Fruit fly (Drosophila melanogaster) whole organism, embryonic: ENCODE data around the gene Gen.
A peak's percentile ranks its signal among the peaks of the same experiment; 100 is the strongest.

Experiments
- Aef1 ChIP-seq: fragments of 200-800 bp; sonication (Bioruptor generic); IDR thresholded peaks from 3 replicates; pipeline ENCODE4 v1.3.6; 2022; ENCODE audit warnings: missing biosample characterization, missing genetic modification characterization
- B-H1 ChIP-seq: fragments of 200-800 bp; sonication (Bioruptor generic); IDR thresholded peaks from 3 replicates; pipeline ENCODE4 v1.3.6; 2022; ENCODE audit warnings: missing biosample characterization, missing genetic modification characterization
- BtbVII ChIP-seq: fragments of 200-800 bp; sonication (Bioruptor generic); optimal IDR thresholded peaks from 3 replicates; lab custom pipeline; 2017; ENCODE audit warnings: missing biosample characterization, mild to moderate bottlenecking, missing genetic modification characterization
- CG10431 ChIP-seq: fragments of 200-800 bp; sonication (Bioruptor generic); optimal IDR thresholded peaks from 3 replicates; lab custom pipeline; 2018; ENCODE audit warnings: missing biosample characterization, mild to moderate bottlenecking, missing genetic modification characterization
- CG10979 ChIP-seq: fragments of 200-800 bp; sonication (Bioruptor generic); optimal IDR thresholded peaks from 2 replicates; lab custom pipeline; 2018; ENCODE audit warnings: missing biosample characterization, mild to moderate bottlenecking, missing genetic modification characterization, moderate library complexity
- CG11085 ChIP-seq: fragments of 200-800 bp; sonication (Bioruptor generic); IDR thresholded peaks from 2 replicates; pipeline ENCODE4 v1.3.6; 2022; ENCODE audit warnings: missing biosample characterization, missing genetic modification characterization
- CG11398 ChIP-seq: fragments of 200-800 bp; sonication (Bioruptor generic); optimal IDR thresholded peaks from 2 replicates; lab custom pipeline; 2016; ENCODE audit warnings: missing biosample characterization, missing genetic modification characterization
- CG11504 ChIP-seq: fragments of 200-800 bp; sonication (Bioruptor generic); optimal IDR thresholded peaks from 3 replicates; lab custom pipeline; 2019; ENCODE audit warnings: missing biosample characterization, mild to moderate bottlenecking, missing genetic modification characterization, moderate library complexity
- CG11723 ChIP-seq: fragments of 200-800 bp; sonication (Bioruptor generic); optimal IDR thresholded peaks from 2 replicates; lab custom pipeline; 2017; ENCODE audit warnings: missing biosample characterization, mild to moderate bottlenecking, missing genetic modification characterization
- CG12155 ChIP-seq: fragments of 200-800 bp; sonication (Bioruptor generic); optimal IDR thresholded peaks from 3 replicates; lab custom pipeline; 2016; ENCODE audit warnings: missing biosample characterization, missing genetic modification characterization
- CG12219 ChIP-seq: fragments of 200-800 bp; sonication (Bioruptor generic); optimal IDR thresholded peaks from 3 replicates; lab custom pipeline; 2018; ENCODE audit warnings: missing biosample characterization, mild to moderate bottlenecking, missing genetic modification characterization
- CG13287 ChIP-seq: fragments of 200-800 bp; sonication (Bioruptor generic); IDR thresholded peaks from 2 replicates; pipeline ENCODE4 v1.3.6; 2022; ENCODE audit warnings: missing biosample characterization, missing genetic modification characterization; ENCODE audit not compliant: partially characterized antibody
- CG14014 ChIP-seq: fragments of 200-800 bp; sonication (Bioruptor generic); IDR thresholded peaks from 2 replicates; pipeline ENCODE4 v1.3.6; 2022; ENCODE audit warnings: missing biosample characterization, missing genetic modification characterization
- CG15269 ChIP-seq: fragments of 200-800 bp; sonication (Bioruptor generic); optimal IDR thresholded peaks from 2 replicates; lab custom pipeline; 2018; ENCODE audit warnings: missing biosample characterization, mild to moderate bottlenecking, missing genetic modification characterization, moderate library complexity
- CG1529 ChIP-seq: fragments of 200-800 bp; sonication (Bioruptor generic); optimal IDR thresholded peaks from 3 replicates; lab custom pipeline; 2018; ENCODE audit warnings: missing biosample characterization, missing genetic modification characterization
- CG16813 ChIP-seq: fragments of 200-800 bp; sonication (Bioruptor generic); IDR thresholded peaks from 3 replicates; pipeline ENCODE4 v1.3.6; 2022; ENCODE audit warnings: missing biosample characterization, missing genetic modification characterization; ENCODE audit not compliant: partially characterized antibody
- CG18599 ChIP-seq: fragments of 200-800 bp; sonication (Bioruptor generic); optimal IDR thresholded peaks from 3 replicates; lab custom pipeline; 2017; ENCODE audit warnings: missing biosample characterization, missing genetic modification characterization, mild to moderate bottlenecking, moderate library complexity, missing genetic modification reagents
- CG2678 ChIP-seq: fragments of 200-800 bp; sonication (Bioruptor generic); optimal IDR thresholded peaks from 3 replicates; lab custom pipeline; 2019; ENCODE audit warnings: missing biosample characterization, mild to moderate bottlenecking, missing genetic modification characterization, moderate library complexity
- CG30403 ChIP-seq: fragments of 200-800 bp; sonication (Bioruptor generic); optimal IDR thresholded peaks from 3 replicates; lab custom pipeline; 2016; ENCODE audit warnings: missing biosample characterization, missing genetic modification characterization
- CG31224 ChIP-seq: fragments of 200-800 bp; sonication (Bioruptor generic); IDR thresholded peaks from 2 replicates; pipeline ENCODE4 v1.3.6; 2022; ENCODE audit warnings: missing biosample characterization, missing genetic modification characterization
- CG3281 ChIP-seq: fragments of 200-800 bp; sonication (Bioruptor generic); optimal IDR thresholded peaks from 3 replicates; lab custom pipeline; 2017; ENCODE audit warnings: missing biosample characterization, mild to moderate bottlenecking, missing genetic modification characterization
- CG6254 ChIP-seq: fragments of 200-800 bp; sonication (Bioruptor generic); optimal IDR thresholded peaks from 3 replicates; lab custom pipeline; 2017; ENCODE audit warnings: mild to moderate bottlenecking, missing biosample characterization, missing genetic modification reagents, missing genetic modification characterization
- CG8478 ChIP-seq: fragments of >200 bp; optimal IDR thresholded peaks from 2 replicates; lab custom pipeline; 2018
- CG9215 ChIP-seq: fragments of 200-800 bp; sonication (Bioruptor generic); IDR thresholded peaks from 2 replicates; pipeline ENCODE4 v1.3.6; 2022; ENCODE audit warnings: missing biosample characterization, missing genetic modification characterization
- CG9437 ChIP-seq: fragments of 200-800 bp; sonication (Bioruptor generic); optimal IDR thresholded peaks from 2 replicates; lab custom pipeline; 2018; ENCODE audit warnings: missing biosample characterization, mild to moderate bottlenecking, missing genetic modification characterization
- CG9932 ChIP-seq: fragments of 200-800 bp; sonication (Bioruptor generic); IDR thresholded peaks from 2 replicates; pipeline ENCODE4 v1.3.6; 2022; ENCODE audit warnings: missing biosample characterization, missing genetic modification characterization
- D ChIP-seq, 2 experiments: fragments of 200-800 bp in 1 of 2; fragments of >200 bp in 1 of 2; sonication (Bioruptor generic) in 1 of 2; optimal IDR thresholded peaks; 2 replicates in 1 of 2; 3 replicates in 1 of 2; lab custom pipeline; 2017; ENCODE audit warnings: mild to moderate bottlenecking in 1 of 2, missing biosample characterization in 1 of 2, missing genetic modification characterization in 1 of 2, missing genetic modification reagents in 1 of 2
- Pdp1 ChIP-seq, 2 experiments: fragments of 200-800 bp; sonication (Bioruptor generic); optimal IDR thresholded peaks; 3 replicates each; lab custom pipeline; 2016; ENCODE audit warnings: missing biosample characterization in 2 of 2, missing genetic modification characterization in 2 of 2, mild to moderate bottlenecking in 1 of 2, moderate library complexity in 1 of 2
- Sox102F ChIP-seq: fragments of 200-800 bp; sonication (Bioruptor generic); optimal IDR thresholded peaks from 2 replicates; lab custom pipeline; 2018; ENCODE audit warnings: missing biosample characterization, mild to moderate bottlenecking, missing genetic modification characterization, moderate library complexity
- Tbp ChIP-seq: fragments of >200 bp; optimal IDR thresholded peaks from 2 replicates; lab custom pipeline; 2018; ENCODE audit warnings: missing biosample characterization, missing genetic modification characterization
- Usf ChIP-seq: fragments of 200-800 bp; sonication (Bioruptor generic); optimal IDR thresholded peaks from 2 replicates; lab custom pipeline; 2017; ENCODE audit warnings: missing genotype, missing biosample characterization, missing genetic modification characterization
- Xrp1 ChIP-seq: fragments of 200-800 bp; sonication (Bioruptor generic); IDR thresholded peaks from 2 replicates; pipeline ENCODE4 v1.3.6; 2022; ENCODE audit warnings: missing biosample characterization, missing genetic modification characterization
- croc ChIP-seq: fragments of 200-800 bp; sonication (Bioruptor generic); conservative IDR thresholded peaks from 3 replicates; pipeline ENCODE4 v1.3.6; 2022; ENCODE audit warnings: missing biosample characterization, missing genetic modification characterization
- disco-r ChIP-seq: fragments of 200-800 bp; sonication (Bioruptor generic); optimal IDR thresholded peaks from 2 replicates; lab custom pipeline; 2016; ENCODE audit warnings: missing biosample characterization, missing genetic modification characterization
- dmrt11E ChIP-seq: fragments of 200-800 bp; sonication (Bioruptor generic); optimal IDR thresholded peaks from 3 replicates; lab custom pipeline; 2018; ENCODE audit warnings: missing biosample characterization, mild to moderate bottlenecking, missing genetic modification characterization, moderate library complexity
- fu2 ChIP-seq: fragments of 200-800 bp; sonication (Bioruptor generic); optimal IDR thresholded peaks from 2 replicates; lab custom pipeline; 2016; ENCODE audit warnings: missing biosample characterization, missing genetic modification characterization
- gce ChIP-seq: fragments of 200-800 bp; sonication (Bioruptor generic); IDR thresholded peaks from 3 replicates; pipeline ENCODE4 v1.3.6; 2022; ENCODE audit warnings: missing biosample characterization, missing genetic modification characterization
- grau ChIP-seq: fragments of 200-800 bp; optimal IDR thresholded peaks from 3 replicates; lab custom pipeline; 2019; ENCODE audit warnings: missing biosample characterization, mild to moderate bottlenecking, missing genetic modification characterization, moderate library complexity
- ham ChIP-seq: fragments of 200-800 bp; sonication (Bioruptor generic); IDR thresholded peaks from 2 replicates; pipeline ENCODE4 v1.3.6; 2022; ENCODE audit warnings: missing biosample characterization, missing genetic modification characterization
- lmd ChIP-seq: fragments of 200-800 bp; sonication (Bioruptor generic); IDR thresholded peaks from 2 replicates; pipeline ENCODE4 v1.3.6; 2022; ENCODE audit warnings: missing biosample characterization, missing genetic modification characterization
- nerfin-1 ChIP-seq: fragments of 200-800 bp; sonication (Bioruptor generic); optimal IDR thresholded peaks from 3 replicates; lab custom pipeline; 2019; ENCODE audit warnings: missing biosample characterization, mild to moderate bottlenecking, missing genetic modification characterization, moderate library complexity
- nmo ChIP-seq: fragments of 200-800 bp; sonication (Bioruptor generic); optimal IDR thresholded peaks from 2 replicates; lab custom pipeline; 2018; ENCODE audit warnings: missing biosample characterization, mild to moderate bottlenecking, missing genetic modification characterization, moderate library complexity
- sisA ChIP-seq: fragments of 200-800 bp; sonication (Bioruptor generic); IDR thresholded peaks from 2 replicates; pipeline ENCODE4 v1.3.6; 2022; ENCODE audit warnings: missing biosample characterization, missing genetic modification characterization
- slbo ChIP-seq: fragments of 200-800 bp; sonication (Bioruptor generic); IDR thresholded peaks from 2 replicates; pipeline ENCODE4 v1.3.6; 2022; ENCODE audit warnings: missing biosample characterization, missing genetic modification characterization
- ssp ChIP-seq: fragments of 200-800 bp; sonication (Bioruptor generic); IDR thresholded peaks from 2 replicates; pipeline ENCODE4 v1.3.6; 2022; ENCODE audit warnings: missing biosample characterization, missing genetic modification characterization
- trh ChIP-seq: fragments of 200-800 bp; sonication (Bioruptor generic); optimal IDR thresholded peaks from 2 replicates; lab custom pipeline; 2016; ENCODE audit warnings: missing biosample characterization, missing genetic modification characterization
- ttk ChIP-seq: fragments of 200-800 bp; sonication (Bioruptor generic); IDR thresholded peaks from 2 replicates; pipeline ENCODE4 v2.1.2; 2022; ENCODE audit warnings: missing biosample characterization, missing genetic modification characterization
- zen2 ChIP-seq: fragments of 200-800 bp; sonication (Bioruptor generic); IDR thresholded peaks from 3 replicates; pipeline ENCODE4 v1.3.6; 2022; ENCODE audit warnings: missing biosample characterization, missing genetic modification characterization; ENCODE audit not compliant: partially characterized antibody

Gene Gen

dm6 chr3L:5184860-5185639 lies 32.9 kb upstream of the Gen start (continued):
- TF ChIP-seq CG30403 (GFP tag; lab: Kevin White, UChicago), result peak; percentile 71
- peak; percentile 69 for TF ChIP-seq CG9437 (GFP tag; lab: Kevin White, UChicago)
- TF ChIP-seq slbo, result peak; percentile 60
- TF ChIP-seq lmd (GFP tag; lab: Robert Waterston, UW), result peak; percentile 54; the same call in 1 of the 2 replicates
- no peak for TF ChIP-seq CG10431 (GFP tag; lab: Kevin White, UChicago)
- peak; percentile 23 for TF ChIP-seq CG1529 (GFP tag; lab: Kevin White, UChicago)
- peak; percentile 74 for TF ChIP-seq CG18599 (GFP tag; lab: Kevin White, UChicago)
- peak; percentile 22 for TF ChIP-seq CG11723 (GFP tag; lab: Kevin White, UChicago)
- no peak for TF ChIP-seq disco-r (GFP tag; lab: Kevin White, UChicago)
- TF ChIP-seq CG13287, result peak; percentile 54
- TF ChIP-seq BtbVII (GFP tag; lab: Kevin White, UChicago), result peak; percentile 61
- TF ChIP-seq ssp, result no peak
- peak; percentile 30 to 48 for TF ChIP-seq Pdp1 (GFP tag; optimal IDR thresholded peaks at IDR 0.05; lab: Kevin White, UChicago)
- peak; percentile 49; the same call in 1 of the 2 replicates for TF ChIP-seq CG14014 (GFP tag; lab: Robert Waterston, UW)
- 0 out of 2 replicates have a peak, but pooled peaks have one; percentile 17 for TF ChIP-seq CG31224 (GFP tag; lab: Robert Waterston, UW)
- TF ChIP-seq CG9932, result peak; percentile 64
- 0 out of 3 replicates have a peak, but pooled peaks have one; percentile 34 for TF ChIP-seq Aef1 (GFP tag; lab: Robert Waterston, UW)
- peak; percentile 21 for TF ChIP-seq CG6254 (GFP tag; lab: Kevin White, UChicago)
- no peak for TF ChIP-seq CG11398 (GFP tag; lab: Kevin White, UChicago)
- TF ChIP-seq nerfin-1, result peak; percentile 90
- no peak for TF ChIP-seq Tbp (GFP tag; lab: Kevin White, UChicago)
- TF ChIP-seq B-H1, result peak; percentile 30; the same call in 2 of the 3 replicates
- no peak for TF ChIP-seq croc
- TF ChIP-seq sisA (GFP tag; lab: Robert Waterston, UW), result peak; percentile 55
- 0 out of 3 replicates have a peak, but pooled peaks have one; percentile 2 for TF ChIP-seq gce
- TF ChIP-seq grau (tag; lab: Kevin White, UChicago), result peak; percentile 73
- TF ChIP-seq Sox102F (GFP tag; lab: Kevin White, UChicago), result peak; percentile 65
- TF ChIP-seq zen2, result peak; percentile 40; the same call in 2 of the 3 replicates
- TF ChIP-seq CG10979 (tag; lab: Kevin White, UChicago), result peak; percentile 24
- peak; percentile 4 for TF ChIP-seq CG12219
- peak; percentile 55 for TF ChIP-seq CG12155 (GFP tag; lab: Kevin White, UChicago)
- peak; percentile 65 for TF ChIP-seq fu2
- peak; percentile 54 for TF ChIP-seq nmo (GFP tag; lab: Kevin White, UChicago)
- no peak for TF ChIP-seq CG11085 (GFP tag; lab: Robert Waterston, UW)
- no peak for TF ChIP-seq CG8478 (lab: Kevin White, UChicago)
- peak; percentile 76 for TF ChIP-seq CG3281 (GFP tag; lab: Kevin White, UChicago)
- TF ChIP-seq CG16813 (GFP tag; lab: Robert Waterston, UW), result no peak
- TF ChIP-seq CG2678 (tag; lab: Kevin White, UChicago), result peak; percentile 72
- TF ChIP-seq Xrp1 (GFP tag; lab: Robert Waterston, UW), result peak; percentile 51; the same call in 1 of the 2 replicates
- TF ChIP-seq trh (GFP tag; lab: Kevin White, UChicago), result peak; percentile 13
- no peak for TF ChIP-seq D (optimal IDR thresholded peaks at IDR 0.05; lab: Kevin White, UChicago)
- peak; percentile 24 for TF ChIP-seq D (GFP tag; optimal IDR thresholded peaks at IDR 0.05; lab: Kevin White, UChicago)
- peak; percentile 73 for TF ChIP-seq CG11504
- peak; percentile 58 for TF ChIP-seq CG9215 (GFP tag; lab: Robert Waterston, UW)
- no peak for TF ChIP-seq ham (GFP tag; lab: Robert Waterston, UW)
- peak; percentile 39 for TF ChIP-seq Usf (GFP tag; lab: Kevin White, UChicago)
- peak; percentile 12 for TF ChIP-seq dmrt11E (tag; lab: Kevin White, UChicago)
- peak; percentile 62 for TF ChIP-seq CG15269 (tag; lab: Kevin White, UChicago)
- TF ChIP-seq ttk (GFP tag; lab: Robert Waterston, UW), result peak; percentile 33; the same call in 1 of the 2 replicates
